Worm (Caenorhabditis elegans) whole organism, mixed stage, embryonic: Measurements from ENCODE around the gene srz-6.

Experiments
- M03D4.4 ChIP-seq: sonication (generic microtip); optimal IDR thresholded peaks from 2 replicates; lab custom pipeline; 2017; ENCODE audit warnings: mild to moderate bottlenecking, missing genetic modification characterization, missing compliant biosample characterization
- bed-3 ChIP-seq: fragments of 200-800 bp; sonication (Bioruptor generic); optimal IDR thresholded peaks from 3 replicates; lab custom pipeline; 2018; ENCODE audit warnings: mild to moderate bottlenecking, missing genetic modification characterization, moderate library complexity, missing compliant biosample characterization
- blmp-1 ChIP-seq: fragments of 150-350 bp; optimal IDR thresholded peaks from 2 replicates; lab custom pipeline; 2014; ENCODE audit warnings: missing biosample characterization, missing genetic modification characterization
- ceh-39 ChIP-seq: fragments of 150-350 bp; optimal IDR thresholded peaks from 2 replicates; lab custom pipeline; 2014; ENCODE audit warnings: missing biosample characterization, missing genetic modification characterization
- ceh-43 ChIP-seq: fragments of 200-800 bp; sonication (Bioruptor generic); optimal IDR thresholded peaks from 2 replicates; lab custom pipeline; 2018; ENCODE audit warnings: mild to moderate bottlenecking, missing genetic modification characterization, moderate library complexity, missing compliant biosample characterization
- ceh-83 ChIP-seq: fragments of 200-800 bp; sonication (Bioruptor generic); optimal IDR thresholded peaks from 2 replicates; lab custom pipeline; 2018; ENCODE audit warnings: mild to moderate bottlenecking, missing genetic modification characterization, missing compliant biosample characterization
- cnd-1 ChIP-seq: fragments of 200-800 bp; sonication (Bioruptor generic); optimal IDR thresholded peaks from 2 replicates; lab custom pipeline; 2018; ENCODE audit warnings: mild to moderate bottlenecking, missing genetic modification characterization, missing compliant biosample characterization
- drap-1 ChIP-seq: fragments of 200-800 bp; sonication (Bioruptor generic); optimal IDR thresholded peaks from 3 replicates; lab custom pipeline; 2018; ENCODE audit warnings: mild to moderate bottlenecking, missing genetic modification characterization, missing compliant biosample characterization
- flh-1 ChIP-seq: fragments of 200-800 bp; sonication (Bioruptor generic); optimal IDR thresholded peaks from 2 replicates; lab custom pipeline; 2018; ENCODE audit warnings: mild to moderate bottlenecking, missing genetic modification characterization, moderate library complexity, missing compliant biosample characterization
- ham-2 ChIP-seq: fragments of 200-800 bp; sonication (Bioruptor generic); optimal IDR thresholded peaks from 2 replicates; lab custom pipeline; 2018; ENCODE audit warnings: mild to moderate bottlenecking, missing genetic modification characterization, missing compliant biosample characterization
- hlh-1 ChIP-seq: fragments of 150-350 bp; optimal IDR thresholded peaks from 2 replicates; lab custom pipeline; 2014; ENCODE audit warnings: missing biosample characterization, missing genetic modification reagents, missing genetic modification characterization
- lin-13 ChIP-seq: fragments of 150-350 bp; optimal IDR thresholded peaks from 2 replicates; lab custom pipeline; 2014; ENCODE audit warnings: missing biosample characterization, missing genetic modification characterization
- lin-32 ChIP-seq: fragments of 200-800 bp; sonication (Bioruptor generic); optimal IDR thresholded peaks from 2 replicates; lab custom pipeline; 2018; ENCODE audit warnings: mild to moderate bottlenecking, missing genetic modification characterization, missing compliant biosample characterization
- lsy-2 ChIP-seq: fragments of 150-350 bp; optimal IDR thresholded peaks from 2 replicates; lab custom pipeline; 2014; ENCODE audit warnings: missing biosample characterization, missing genetic modification characterization
- mab-5 ChIP-seq: fragments of 150-350 bp; optimal IDR thresholded peaks from 2 replicates; lab custom pipeline; 2014; ENCODE audit warnings: missing biosample characterization, missing genetic modification characterization
- mep-1 ChIP-seq: fragments of 150-350 bp; optimal IDR thresholded peaks from 2 replicates; lab custom pipeline; 2017; ENCODE audit warnings: missing biosample characterization, missing genetic modification reagents, missing genetic modification characterization, inconsistent platforms
- mls-2 ChIP-seq: sonication (generic microtip); optimal IDR thresholded peaks from 2 replicates; lab custom pipeline; 2016; ENCODE audit warnings: mild to moderate bottlenecking, missing genetic modification characterization, moderate library complexity, missing compliant biosample characterization
- nhr-12 ChIP-seq: fragments of 150-350 bp; optimal IDR thresholded peaks from 2 replicates; lab custom pipeline; 2014; ENCODE audit warnings: missing biosample characterization, missing genetic modification characterization
- nhr-2 ChIP-seq: fragments of 150-350 bp; optimal IDR thresholded peaks from 2 replicates; lab custom pipeline; 2014; ENCODE audit warnings: missing biosample characterization, missing genetic modification characterization
- nhr-237 ChIP-seq: fragments of 150-350 bp; optimal IDR thresholded peaks from 2 replicates; lab custom pipeline; 2014; ENCODE audit warnings: missing biosample characterization, missing genetic modification characterization
- nhr-28 ChIP-seq: fragments of 150-350 bp; optimal IDR thresholded peaks from 2 replicates; lab custom pipeline; 2014; ENCODE audit warnings: missing biosample characterization, missing genetic modification characterization
- pha-4 ChIP-seq: fragments of 150-350 bp; optimal IDR thresholded peaks from 2 replicates; lab custom pipeline; 2018; ENCODE audit warnings: missing biosample characterization, missing genetic modification reagents, missing genetic modification characterization
- sem-2 ChIP-seq: fragments of 200-800 bp; sonication (Bioruptor generic); optimal IDR thresholded peaks from 2 replicates; lab custom pipeline; 2018; ENCODE audit warnings: mild to moderate bottlenecking, missing genetic modification characterization, missing compliant biosample characterization
- snpc-4 ChIP-seq: fragments of 150-350 bp; optimal IDR thresholded peaks from 2 replicates; lab custom pipeline; 2014; ENCODE audit warnings: missing biosample characterization, missing genetic modification characterization
- sptf-1 ChIP-seq: sonication (generic microtip); optimal IDR thresholded peaks from 2 replicates; lab custom pipeline; 2017; ENCODE audit warnings: mild to moderate bottlenecking, missing genetic modification characterization, moderate library complexity, missing compliant biosample characterization
- tbx-8 ChIP-seq: fragments of 200-800 bp; sonication (Bioruptor generic); optimal IDR thresholded peaks from 2 replicates; lab custom pipeline; 2018; ENCODE audit warnings: mild to moderate bottlenecking, missing genetic modification characterization, moderate library complexity, missing compliant biosample characterization
- unc-120 ChIP-seq: sonication (generic microtip); optimal IDR thresholded peaks from 2 replicates; lab custom pipeline; 2017; ENCODE audit warnings: missing genetic modification characterization, missing compliant biosample characterization; ENCODE audit not compliant: poor library complexity, severe bottlenecking
- unc-62 ChIP-seq: fragments of 150-350 bp; optimal IDR thresholded peaks from 2 replicates; lab custom pipeline; 2014; ENCODE audit warnings: missing biosample characterization, missing genetic modification reagents, missing genetic modification characterization
- zip-8 ChIP-seq: fragments of 150-350 bp; optimal IDR thresholded peaks from 2 replicates; lab custom pipeline; 2014; ENCODE audit warnings: missing biosample characterization, missing genetic modification characterization

srz-6 gene

ce11 chrII:12508650-12509049 is 16.6 kb downstream of the srz-6 start, which contains the start of gene srh-67:
TSS of gene srh-67 (plus strand) at chrII:12508950.
- no peak for TF ChIP-seq pha-4 (tag; lab: Kevin White, UChicago)
- TF ChIP-seq mab-5: no peak
- no peak for TF ChIP-seq nhr-237 (tag; lab: Kevin White, UChicago)
- no peak for TF ChIP-seq ceh-83 (GFP tag; lab: Kevin White, UChicago)
- TF ChIP-seq lsy-2 (tag; lab: Kevin White, UChicago): no peak
- TF ChIP-seq hlh-1 (tag; lab: Kevin White, UChicago): no peak
- TF ChIP-seq blmp-1 (tag; lab: Kevin White, UChicago): no peak
- TF ChIP-seq ceh-39 (tag; lab: Kevin White, UChicago): no peak

ce11 chrII:12511866-12512265 is 19.8 kb downstream of the srz-6 start, which contains the start of gene srh-73:
TSS of gene srh-73 (plus strand) at chrII:12512166.
- TF ChIP-seq unc-62 (no peak), ham-2 (no peak), ceh-43 (GFP tag; lab: Kevin White, UChicago) (no peak)
- TF ChIP-seq, all 35 proteins: peak for 0

- no peak for TF ChIP-seq ceh-43 (GFP tag; lab: Kevin White, UChicago)
- no peak for TF ChIP-seq M03D4.4
- no peak for TF ChIP-seq nhr-2 (tag; lab: Kevin White, UChicago)
- no peak for TF ChIP-seq nhr-28
- no peak for TF ChIP-seq pha-4 (tag; lab: Kevin White, UChicago)
- no peak for TF ChIP-seq sptf-1 (tag; lab: Kevin White, UChicago)
- TF ChIP-seq bed-3 (GFP tag; lab: Kevin White, UChicago): no peak
Observed at ce11 chrII:12514620-12515019, 22.6 kb downstream of the srz-6 start, which contains the start of gene srh-69. TSS of gene srh-69 (minus strand) at chrII:12514720.

- TF ChIP-seq nhr-12 (tag; lab: Kevin White, UChicago): no peak
- TF ChIP-seq pha-4 (tag; lab: Kevin White, UChicago): no peak
- TF ChIP-seq cnd-1 (tag; lab: Kevin White, UChicago): no peak
- TF ChIP-seq zip-8 (tag; lab: Kevin White, UChicago): no peak
- TF ChIP-seq mep-1 (tag; lab: Kevin White, UChicago): no peak
- TF ChIP-seq ceh-83 (GFP tag; lab: Kevin White, UChicago): no peak
- no peak for TF ChIP-seq tbx-8 (GFP tag; lab: Kevin White, UChicago)
- TF ChIP-seq lin-13 (tag; lab: Kevin White, UChicago): no peak
- no peak for TF ChIP-seq ham-2
- no peak for TF ChIP-seq bed-3 (GFP tag; lab: Kevin White, UChicago)
- TF ChIP-seq ceh-39 (tag; lab: Kevin White, UChicago): no peak
- no peak for TF ChIP-seq flh-1 (GFP tag; lab: Kevin White, UChicago)
- no peak for TF ChIP-seq mls-2 (tag; lab: Kevin White, UChicago)
- TF ChIP-seq drap-1 (GFP tag; lab: Kevin White, UChicago): no peak
- no peak for TF ChIP-seq lin-32 (GFP tag; lab: Kevin White, UChicago)
- no peak for TF ChIP-seq sem-2
Observed at ce11 chrII:12516313-12516712, 24.3 kb downstream of the srz-6 start, which contains the start of gene srh-61. TSS of gene srh-61 (minus strand) at chrII:12516413.

ce11 chrII:12518008-12518407 is 26.0 kb downstream of the srz-6 start:
- TF ChIP-seq unc-120 (tag; lab: Kevin White, UChicago) (no peak), ham-2 (no peak), snpc-4 (tag; lab: Kevin White, UChicago) (no peak)

- no peak for TF ChIP-seq ceh-83 (GFP tag; lab: Kevin White, UChicago)
Observed at ce11 chrII:12518809-12519344, 26.8 kb downstream of the srz-6 start, which contains the start of gene srh-70. TSS of gene srh-70 (minus strand) at chrII:12518859.
